Fruit fly (Drosophila melanogaster): ENCODE measurements around the gene DCTN5-p25.

Gene DCTN5-p25

dm6 chr2L:15005505-15005904 lies at the start of gene DCTN5-p25:
TSS of gene DCTN5-p25 (plus strand) at chr2L:15005733.
- no peak for TF ChIP-seq CG17801 (GFP tag; optimal IDR thresholded peaks at IDR 0.05; ENCODE audit: partially characterized antibody)

- no peak for TF ChIP-seq CG17801 (GFP tag; optimal IDR thresholded peaks at IDR 0.05; ENCODE audit: partially characterized antibody)
These were observed 33.4 kb upstream of the DCTN5-p25 start, which contains the start of gene side-II for dm6 chr2L:14972133-14972532. TSS of gene side-II (minus strand) at chr2L:14972300.

- no peak for TF ChIP-seq CG17801 (GFP tag; optimal IDR thresholded peaks at IDR 0.05; ENCODE audit: partially characterized antibody)
These were observed 32.7 kb upstream of the DCTN5-p25 start for dm6 chr2L:14972836-14973235.

- TF ChIP-seq CG17801 (GFP tag; optimal IDR thresholded peaks at IDR 0.05; ENCODE audit: partially characterized antibody) = no peak
These were observed 12.6 kb upstream of the DCTN5-p25 start for dm6 chr2L:14992889-14993288.

- TF ChIP-seq CG17801 (GFP tag; optimal IDR thresholded peaks at IDR 0.05; ENCODE audit: partially characterized antibody) = no peak
These were observed 10.6 kb upstream of the DCTN5-p25 start for dm6 chr2L:14994834-14995506.

dm6 chr2L:14995594-14996463 lies 9.7 kb upstream of the DCTN5-p25 start:
- TF ChIP-seq CG17801 (GFP tag; optimal IDR thresholded peaks at IDR 0.05; ENCODE audit: partially characterized antibody) = peak; percentile 26

- no peak for TF ChIP-seq CG17801 (GFP tag; optimal IDR thresholded peaks at IDR 0.05; ENCODE audit: partially characterized antibody)
These were observed 8.2 kb upstream of the DCTN5-p25 start, which contains the start of gene mol for dm6 chr2L:14997370-14997769. TSS of gene mol (minus strand) at chr2L:14997559.

- TF ChIP-seq CG17801 (GFP tag; optimal IDR thresholded peaks at IDR 0.05; ENCODE audit: partially characterized antibody) = no peak
These were observed 5.2 kb upstream of the DCTN5-p25 start for dm6 chr2L:15000360-15000759.

- TF ChIP-seq CG17801 (GFP tag; optimal IDR thresholded peaks at IDR 0.05; ENCODE audit: partially characterized antibody) = peak; percentile 50
These were observed 3.7 kb upstream of the DCTN5-p25 start for dm6 chr2L:15001847-15002246.

- TF ChIP-seq CG17801 (GFP tag; optimal IDR thresholded peaks at IDR 0.05; ENCODE audit: partially characterized antibody) = no peak
These were observed 1.9 kb downstream of the DCTN5-p25 start, which contains the start of the genes Ankrd49 and NC2beta for dm6 chr2L:15007331-15007863. TSS of gene Ankrd49 (minus strand) at chr2L:15007431. TSS of gene NC2beta (plus strand) at chr2L:15007813.

- no peak for TF ChIP-seq CG17801 (GFP tag; optimal IDR thresholded peaks at IDR 0.05; ENCODE audit: partially characterized antibody)
These were observed 2.5 kb downstream of the DCTN5-p25 start for dm6 chr2L:15008034-15008433.

dm6 chr2L:15009703-15010102 lies 4.2 kb downstream of the DCTN5-p25 start, which contains the start of the genes THG and Rnmt:
TSS of gene THG (minus strand) at chr2L:15009724.
TSS of gene Rnmt (plus strand) at chr2L:15009939.
- peak; percentile 86 for TF ChIP-seq CG17801 (GFP tag; optimal IDR thresholded peaks at IDR 0.05; ENCODE audit: partially characterized antibody)

dm6 chr2L:15011779-15012178 lies 6.2 kb downstream of the DCTN5-p25 start:
- no peak for TF ChIP-seq CG17801 (GFP tag; optimal IDR thresholded peaks at IDR 0.05; ENCODE audit: partially characterized antibody)

dm6 chr2L:15013523-15013922 lies 8.0 kb downstream of the DCTN5-p25 start:
- TF ChIP-seq CG17801 (GFP tag; optimal IDR thresholded peaks at IDR 0.05; ENCODE audit: partially characterized antibody) = no peak

- TF ChIP-seq CG17801 (GFP tag; optimal IDR thresholded peaks at IDR 0.05; ENCODE audit: partially characterized antibody) = no peak
These were observed 10.5 kb downstream of the DCTN5-p25 start, which contains the start of gene GABA-B-R1 for dm6 chr2L:15016031-15016430. TSS of gene GABA-B-R1 (plus strand) at chr2L:15016331.
